Fruit fly (Drosophila melanogaster) whole organism, embryonic: Measurements from ENCODE around the gene firl.

ENCODE experiments used
- Atf-2 ChIP-seq: fragments of 200-800 bp; sonication (Bioruptor generic); optimal IDR thresholded peaks from 2 replicates; lab custom pipeline; 2016; ENCODE audit warnings: missing biosample characterization, missing genetic modification characterization
- Atf3 ChIP-seq: fragments of 200-800 bp; sonication (Bioruptor generic); optimal IDR thresholded peaks from 3 replicates; lab custom pipeline; 2016; ENCODE audit warnings: missing biosample characterization, missing genetic modification characterization
- CG10267 ChIP-seq: fragments of 200-800 bp; sonication (Bioruptor generic); optimal IDR thresholded peaks from 2 replicates; lab custom pipeline; 2018; ENCODE audit warnings: missing biosample characterization, mild to moderate bottlenecking, missing genetic modification characterization, moderate library complexity
- CG10321 ChIP-seq: fragments of 200-800 bp; sonication (Bioruptor generic); IDR thresholded peaks from 2 replicates; pipeline ENCODE4 v1.3.6; 2022; ENCODE audit warnings: missing biosample characterization, missing genetic modification characterization
- CG10959 ChIP-seq: fragments of 200-800 bp; sonication (Bioruptor generic); IDR thresholded peaks from 2 replicates; pipeline ENCODE4 v1.3.6; 2022; ENCODE audit warnings: missing biosample characterization, missing genetic modification characterization
- CG11696 ChIP-seq: fragments of 200-800 bp; sonication (Bioruptor generic); IDR thresholded peaks from 2 replicates; pipeline ENCODE4 v1.3.6; 2022; ENCODE audit warnings: missing biosample characterization, missing genetic modification characterization
- CG13296 ChIP-seq: fragments of 200-800 bp; sonication (Bioruptor generic); optimal IDR thresholded peaks from 3 replicates; lab custom pipeline; 2018; ENCODE audit warnings: missing biosample characterization, mild to moderate bottlenecking, missing genetic modification characterization
- CG13424 ChIP-seq: fragments of 200-800 bp; sonication (Bioruptor generic); optimal IDR thresholded peaks from 2 replicates; lab custom pipeline; 2019; ENCODE audit warnings: missing biosample characterization, mild to moderate bottlenecking, missing genetic modification characterization, moderate library complexity
- CG15269 ChIP-seq: fragments of 200-800 bp; sonication (Bioruptor generic); optimal IDR thresholded peaks from 2 replicates; lab custom pipeline; 2018; ENCODE audit warnings: missing biosample characterization, mild to moderate bottlenecking, missing genetic modification characterization, moderate library complexity
- CG16863 ChIP-seq: fragments of 200-800 bp; sonication (Bioruptor generic); optimal IDR thresholded peaks from 3 replicates; lab custom pipeline; 2016; ENCODE audit warnings: missing biosample characterization, missing genetic modification characterization
- CG17359 ChIP-seq: fragments of 200-800 bp; sonication (Bioruptor generic); optimal IDR thresholded peaks from 3 replicates; lab custom pipeline; 2018; ENCODE audit warnings: missing biosample characterization, mild to moderate bottlenecking, missing genetic modification characterization, moderate library complexity
- CG17912 ChIP-seq: fragments of 200-800 bp; sonication (Bioruptor generic); optimal IDR thresholded peaks from 2 replicates; lab custom pipeline; 2018; ENCODE audit warnings: missing biosample characterization, mild to moderate bottlenecking, missing genetic modification characterization
- CG18011 ChIP-seq: fragments of 200-800 bp; sonication (Bioruptor generic); optimal IDR thresholded peaks from 2 replicates; lab custom pipeline; 2017; ENCODE audit warnings: missing biosample characterization, missing genetic modification characterization, mild to moderate bottlenecking, moderate library complexity, missing genotype
- CG18476 ChIP-seq: fragments of 200-800 bp; sonication (Bioruptor generic); optimal IDR thresholded peaks from 2 replicates; lab custom pipeline; 2016; ENCODE audit warnings: missing biosample characterization, mild to moderate bottlenecking, missing genetic modification characterization
- CG2889 ChIP-seq: fragments of 200-800 bp; sonication (Bioruptor generic); IDR thresholded peaks from 3 replicates; pipeline ENCODE4 v1.3.6; 2022; ENCODE audit warnings: missing biosample characterization, missing genetic modification characterization
- CG31388 ChIP-seq: fragments of 200-800 bp; sonication (Bioruptor generic); optimal IDR thresholded peaks from 2 replicates; lab custom pipeline; 2016; ENCODE audit warnings: missing biosample characterization, missing genetic modification characterization
- CG3407 ChIP-seq: fragments of 200-800 bp; sonication (Bioruptor generic); optimal IDR thresholded peaks from 2 replicates; lab custom pipeline; 2018; ENCODE audit warnings: missing biosample characterization, mild to moderate bottlenecking, missing genetic modification characterization
- CG34422 ChIP-seq: fragments of 200-800 bp; sonication (Bioruptor generic); IDR thresholded peaks from 3 replicates; pipeline ENCODE4 v1.3.6; 2022; ENCODE audit warnings: missing biosample characterization, missing genetic modification characterization
- CG4424 ChIP-seq: fragments of 200-800 bp; sonication (Bioruptor generic); optimal IDR thresholded peaks from 3 replicates; lab custom pipeline; 2016; ENCODE audit warnings: missing biosample characterization, missing genetic modification characterization
- CG4617 ChIP-seq: fragments of 200-800 bp; sonication (Bioruptor generic); optimal IDR thresholded peaks from 3 replicates; lab custom pipeline; 2016; ENCODE audit warnings: missing biosample characterization, missing genetic modification characterization, borderline replicate concordance
- CG9437 ChIP-seq: fragments of 200-800 bp; sonication (Bioruptor generic); optimal IDR thresholded peaks from 2 replicates; lab custom pipeline; 2018; ENCODE audit warnings: missing biosample characterization, mild to moderate bottlenecking, missing genetic modification characterization
- CG9817 ChIP-seq: fragments of 200-800 bp; sonication (Bioruptor generic); optimal IDR thresholded peaks from 2 replicates; lab custom pipeline; 2018; ENCODE audit warnings: missing biosample characterization, mild to moderate bottlenecking, missing genetic modification characterization, moderate library complexity
- CrebB ChIP-seq: fragments of 200-800 bp; sonication (Bioruptor generic); optimal IDR thresholded peaks from 3 replicates; lab custom pipeline; 2018; ENCODE audit warnings: missing biosample characterization, mild to moderate bottlenecking, missing genetic modification characterization
- Dp ChIP-seq: fragments of 200-800 bp; sonication (Bioruptor generic); optimal IDR thresholded peaks from 2 replicates; lab custom pipeline; 2018; ENCODE audit warnings: missing biosample characterization, mild to moderate bottlenecking, missing genetic modification characterization, moderate library complexity
- Dref ChIP-seq: fragments of 200-800 bp; sonication (Bioruptor generic); IDR thresholded peaks from 2 replicates; pipeline ENCODE4 v1.3.6; 2022; ENCODE audit warnings: missing biosample characterization, missing genetic modification characterization
- E2f1 ChIP-seq: fragments of 200-800 bp; sonication (Bioruptor generic); IDR thresholded peaks from 2 replicates; pipeline ENCODE4 v1.3.6; 2022; ENCODE audit warnings: missing biosample characterization, missing genetic modification characterization
- Hmr ChIP-seq: fragments of 200-800 bp; sonication (Bioruptor generic); optimal IDR thresholded peaks from 3 replicates; lab custom pipeline; 2017; ENCODE audit warnings: mild to moderate bottlenecking, missing biosample characterization, missing genetic modification reagents, missing genetic modification characterization
- NK7.1 ChIP-seq: fragments of 200-800 bp; sonication (Bioruptor generic); optimal IDR thresholded peaks from 3 replicates; lab custom pipeline; 2016; ENCODE audit warnings: missing biosample characterization, missing genetic modification characterization
- Oli ChIP-seq: fragments of 200-800 bp; sonication (Bioruptor generic); optimal IDR thresholded peaks from 2 replicates; lab custom pipeline; 2018; ENCODE audit warnings: missing biosample characterization, mild to moderate bottlenecking, missing genetic modification characterization, moderate library complexity
- Side ChIP-seq: fragments of 200-800 bp; sonication (Bioruptor generic); optimal IDR thresholded peaks from 2 replicates; lab custom pipeline; 2016; ENCODE audit warnings: missing biosample characterization, missing genetic modification characterization
- YL-1 ChIP-seq: fragments of 200-800 bp; sonication (Bioruptor generic); optimal IDR thresholded peaks from 3 replicates; lab custom pipeline; 2017; ENCODE audit warnings: missing biosample characterization, mild to moderate bottlenecking, missing genetic modification characterization
- aop ChIP-seq: fragments of 200-800 bp; sonication (Bioruptor generic); IDR thresholded peaks from 2 replicates; pipeline ENCODE4 v1.3.6; 2022; ENCODE audit warnings: missing biosample characterization, missing genetic modification characterization
- crp ChIP-seq, 2 experiments: fragments of 200-800 bp; sonication (Bioruptor generic); optimal IDR thresholded peaks; 2 replicates in 1 of 2; 3 replicates in 1 of 2; lab custom pipeline; 2017; ENCODE audit warnings: missing biosample characterization in 2 of 2, missing genetic modification characterization in 2 of 2, mild to moderate bottlenecking in 1 of 2, moderate library complexity in 1 of 2
- cwo ChIP-seq: fragments of 200-800 bp; sonication (Bioruptor generic); optimal IDR thresholded peaks from 3 replicates; lab custom pipeline; 2017; ENCODE audit warnings: missing biosample characterization, missing genetic modification characterization, mild to moderate bottlenecking, moderate library complexity, missing genetic modification reagents
- dimm ChIP-seq: fragments of 200-800 bp; sonication (Bioruptor generic); IDR thresholded peaks from 2 replicates; pipeline ENCODE4 v1.3.6; 2022; ENCODE audit warnings: missing biosample characterization, missing genetic modification characterization
- dmrt11E ChIP-seq: fragments of 200-800 bp; sonication (Bioruptor generic); optimal IDR thresholded peaks from 3 replicates; lab custom pipeline; 2018; ENCODE audit warnings: missing biosample characterization, mild to moderate bottlenecking, missing genetic modification characterization, moderate library complexity
- dysf ChIP-seq: fragments of 200-800 bp; sonication (Bioruptor generic); IDR thresholded peaks from 3 replicates; pipeline ENCODE4 v1.3.6; 2022; ENCODE audit warnings: missing biosample characterization, missing genetic modification characterization
- ems ChIP-seq: fragments of 200-800 bp; sonication (Bioruptor generic); optimal IDR thresholded peaks from 3 replicates; lab custom pipeline; 2016; ENCODE audit warnings: missing biosample characterization, missing genetic modification characterization
- esg ChIP-seq: fragments of 200-800 bp; sonication (Bioruptor generic); conservative IDR thresholded peaks from 2 replicates; pipeline ENCODE4 v1.3.6; 2022; ENCODE audit warnings: missing biosample characterization, missing genetic modification characterization
- jumu ChIP-seq: fragments of 200-800 bp; sonication (Bioruptor generic); optimal IDR thresholded peaks from 3 replicates; lab custom pipeline; 2016; ENCODE audit warnings: missing biosample characterization, missing genetic modification characterization
- kay ChIP-seq: fragments of 200-800 bp; sonication (Bioruptor generic); optimal IDR thresholded peaks from 2 replicates; lab custom pipeline; 2016; ENCODE audit warnings: missing biosample characterization, missing genetic modification characterization
- luna ChIP-seq: fragments of 200-800 bp; sonication (Bioruptor generic); optimal IDR thresholded peaks from 2 replicates; lab custom pipeline; 2016; ENCODE audit warnings: missing biosample characterization, missing genetic modification characterization
- oc ChIP-seq: fragments of 200-800 bp; sonication (Bioruptor generic); optimal IDR thresholded peaks from 2 replicates; lab custom pipeline; 2018; ENCODE audit warnings: missing biosample characterization, mild to moderate bottlenecking, missing genetic modification characterization, moderate library complexity
- pnt ChIP-seq: fragments of 200-800 bp; sonication (Bioruptor generic); optimal IDR thresholded peaks from 3 replicates; lab custom pipeline; 2016; ENCODE audit warnings: missing biosample characterization, missing genetic modification characterization
- pros ChIP-seq: fragments of 200-800 bp; sonication (Bioruptor generic); optimal IDR thresholded peaks from 3 replicates; lab custom pipeline; 2019; ENCODE audit warnings: missing biosample characterization, mild to moderate bottlenecking, missing genetic modification characterization, moderate library complexity
- pum ChIP-seq: fragments of 200-800 bp; sonication (Bioruptor generic); optimal IDR thresholded peaks from 2 replicates; lab custom pipeline; 2016; ENCODE audit warnings: missing biosample characterization, missing genetic modification characterization
- trh ChIP-seq: fragments of 200-800 bp; sonication (Bioruptor generic); optimal IDR thresholded peaks from 2 replicates; lab custom pipeline; 2016; ENCODE audit warnings: missing biosample characterization, missing genetic modification characterization
- twi ChIP-seq: fragments of 200-800 bp; optimal IDR thresholded peaks from 2 replicates; lab custom pipeline; 2019; ENCODE audit warnings: missing biosample characterization, mild to moderate bottlenecking, missing genetic modification characterization, moderate library complexity
- zfh2 ChIP-seq: fragments of 200-800 bp; sonication (Bioruptor generic); optimal IDR thresholded peaks from 2 replicates; lab custom pipeline; 2016; ENCODE audit warnings: missing biosample characterization, missing genetic modification characterization

The firl gene

DNA sequence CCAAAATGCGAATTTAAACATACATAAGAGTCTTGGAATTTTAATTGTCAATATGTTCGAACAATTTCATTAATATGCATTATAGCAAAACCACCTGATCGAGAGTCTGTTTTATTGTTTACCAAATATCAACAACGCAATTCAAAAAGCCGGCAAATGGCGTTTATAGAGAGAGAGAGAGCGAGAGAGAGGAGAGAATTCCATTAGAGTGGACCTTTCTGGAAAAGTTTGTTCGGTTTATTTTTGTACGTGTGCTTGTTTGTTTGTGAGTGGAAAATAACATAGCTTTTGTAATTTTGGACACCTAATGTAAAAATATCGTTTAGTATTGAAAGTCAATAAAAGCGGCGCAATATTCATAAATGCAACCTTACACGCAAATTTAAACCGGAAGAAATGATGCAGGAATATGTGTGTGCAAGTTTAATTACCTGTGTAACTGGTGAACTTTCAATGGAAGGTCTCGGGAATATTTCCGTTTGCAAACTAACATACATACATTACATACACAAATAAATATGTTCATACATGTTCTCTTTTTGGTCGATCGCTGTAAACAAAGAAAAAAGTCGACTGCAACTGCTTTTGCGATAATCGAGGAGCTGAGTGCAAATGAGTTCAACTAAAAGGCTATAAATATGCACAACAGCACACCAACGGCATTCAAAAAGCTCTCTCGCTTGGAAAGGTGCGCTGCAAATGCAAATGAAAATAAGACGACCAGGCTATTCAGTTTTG lies 21.8 kb downstream of the firl start, which contains the start of gene CG6785 (continued):
- TF ChIP-seq E2f1 (GFP tag; lab: Robert Waterston, UW), result no peak; the same call in 1 of the 2 replicates
- no peak for TF ChIP-seq aop (GFP tag; lab: Robert Waterston, UW)
- TF ChIP-seq CG2889, result no peak
- peak; percentile 86 for TF ChIP-seq trh (GFP tag; lab: Kevin White, UChicago)
- TF ChIP-seq pros (GFP tag; lab: Kevin White, UChicago), result no peak
- peak; percentile 64 for TF ChIP-seq CG10267 (tag; lab: Kevin White, UChicago)
- peak; percentile 25 for TF ChIP-seq CG9437
- no peak for TF ChIP-seq Dref
- no peak for TF ChIP-seq esg (GFP tag; lab: Robert Waterston, UW)
- peak; percentile 79 for TF ChIP-seq CG15269 (tag; lab: Kevin White, UChicago)
- peak; percentile 96 for TF ChIP-seq CG17912
- TF ChIP-seq CG4617, result peak; percentile 49
- peak; percentile 74 for TF ChIP-seq pnt (GFP tag; lab: Kevin White, UChicago)
- TF ChIP-seq dysf, result peak; percentile 41; the same call in 1 of the 3 replicates
- TF ChIP-seq dimm, result no peak
- TF ChIP-seq NK7.1 (GFP tag; lab: Kevin White, UChicago), result peak; percentile 84
- peak; percentile 76 for TF ChIP-seq Atf3 (GFP tag; lab: Kevin White, UChicago)
- no peak for TF ChIP-seq CG11696
- TF ChIP-seq dmrt11E, result peak; percentile 69
- TF ChIP-seq CG3407 (GFP tag; lab: Kevin White, UChicago), result peak; percentile 93
- peak in 1 of 2 experiments; percentile 50 for TF ChIP-seq crp (GFP tag; optimal IDR thresholded peaks at IDR 0.05; lab: Kevin White, UChicago)
- peak; percentile 54 for TF ChIP-seq CG10321 (GFP tag; lab: Robert Waterston, UW)
- peak; percentile 96 for TF ChIP-seq CrebB
- TF ChIP-seq CG18476 (GFP tag; lab: Kevin White, UChicago), result peak; percentile 57
- peak; percentile 67 for TF ChIP-seq CG4424
- peak; percentile 77 for TF ChIP-seq kay (GFP tag; lab: Kevin White, UChicago)
- peak; percentile 73 for TF ChIP-seq ems
- peak; percentile 18 for TF ChIP-seq Dp (GFP tag; lab: Kevin White, UChicago)
- peak; percentile 88 for TF ChIP-seq CG17359 (tag; lab: Kevin White, UChicago)
- TF ChIP-seq CG31388 (GFP tag; lab: Kevin White, UChicago), result no peak
- peak; percentile 38 for TF ChIP-seq jumu
- peak; percentile 28 for TF ChIP-seq luna (GFP tag; lab: Kevin White, UChicago)
- peak; percentile 90 for TF ChIP-seq Hmr (GFP tag; lab: Kevin White, UChicago)
- TF ChIP-seq CG9817 (tag; lab: Kevin White, UChicago), result peak; percentile 56
- peak; percentile 77 for TF ChIP-seq oc (tag; lab: Kevin White, UChicago)
- TF ChIP-seq Atf-2 (GFP tag; lab: Kevin White, UChicago), result peak; percentile 86
- TF ChIP-seq zfh2 (GFP tag; lab: Kevin White, UChicago), result no peak
- TF ChIP-seq CG18011, result peak; percentile 63
- peak; percentile 72 for TF ChIP-seq Side (GFP tag; lab: Kevin White, UChicago)
- TF ChIP-seq cwo (GFP tag; lab: Kevin White, UChicago), result peak; percentile 60
- TF ChIP-seq CG10959 (GFP tag; lab: Robert Waterston, UW), result 0 out of 2 replicates have a peak, but pooled peaks have one; percentile 11
- peak; percentile 50; the same call in 1 of the 3 replicates for TF ChIP-seq CG34422
- peak; percentile 33 for TF ChIP-seq twi (tag; lab: Kevin White, UChicago)
- peak; percentile 62 for TF ChIP-seq pum
- TF ChIP-seq Oli (tag; lab: Kevin White, UChicago), result peak; percentile 65
- TF ChIP-seq CG13424 (tag; lab: Kevin White, UChicago), result peak; percentile 73
- TF ChIP-seq CG16863 (GFP tag; lab: Kevin White, UChicago), result peak; percentile 77
- peak; percentile 92 for TF ChIP-seq YL-1
- TF ChIP-seq CG13296 (GFP tag; lab: Kevin White, UChicago), result peak; percentile 87
